Worm (Caenorhabditis elegans) whole organism, young adult: ENCODE results near the gene spig-9.

Experiments
- B0019.2 ChIP-seq: fragments of 200-800 bp; sonication (Bioruptor generic); conservative IDR thresholded peaks from 2 replicates; pipeline ENCODE4 v1.3.6; 2022; ENCODE audit warnings: missing genetic modification reagents, missing genetic modification characterization, missing compliant biosample characterization
- B0035.1 ChIP-seq: sonication (generic microtip); optimal IDR thresholded peaks from 2 replicates; lab custom pipeline; 2016; ENCODE audit warnings: missing genetic modification characterization, mild to moderate bottlenecking, missing compliant biosample characterization, missing genotype, missing genetic modification reagents
- B0336.3 ChIP-seq: fragments of 200-800 bp; sonication (Bioruptor generic); IDR thresholded peaks from 2 replicates; pipeline ENCODE4 v1.3.6; 2022; ENCODE audit warnings: missing genetic modification characterization, missing compliant biosample characterization
- C06A6.2 ChIP-seq: fragments of 200-800 bp; sonication (Bioruptor generic); conservative IDR thresholded peaks from 2 replicates; pipeline ENCODE4 v1.3.6; 2022; ENCODE audit warnings: missing genetic modification characterization, missing compliant biosample characterization
- D2030.7 ChIP-seq: fragments of 200-800 bp; sonication (Bioruptor generic); IDR thresholded peaks from 2 replicates; pipeline ENCODE4 v1.3.6; 2022; ENCODE audit warnings: missing genetic modification reagents, missing genetic modification characterization, missing compliant biosample characterization
- F22D6.2 ChIP-seq: sonication (generic microtip); optimal IDR thresholded peaks from 2 replicates; lab custom pipeline; 2016; ENCODE audit warnings: mild to moderate bottlenecking, missing genetic modification characterization, missing compliant biosample characterization
- F23B12.7 ChIP-seq: sonication (generic microtip); optimal IDR thresholded peaks from 2 replicates; lab custom pipeline; 2017; ENCODE audit warnings: missing genetic modification characterization, mild to moderate bottlenecking, missing compliant biosample characterization, antibody characterized with exemption, moderate library complexity; ENCODE audit not compliant: insufficient read depth
- F52B5.7 ChIP-seq: sonication (generic microtip); optimal IDR thresholded peaks from 2 replicates; lab custom pipeline; 2016; ENCODE audit warnings: mild to moderate bottlenecking, missing genetic modification characterization, missing compliant biosample characterization
- Y53G8AR.9 ChIP-seq: fragments of 200-800 bp; sonication (Bioruptor generic); conservative IDR thresholded peaks from 2 replicates; pipeline ENCODE4 v1.3.6; 2022; ENCODE audit warnings: missing genetic modification reagents, missing genetic modification characterization, missing compliant biosample characterization
- Y56A3A.18 ChIP-seq: fragments of 200-800 bp; sonication (Bioruptor generic); IDR thresholded peaks from 2 replicates; pipeline ENCODE4 v1.3.6; 2022; ENCODE audit warnings: missing genetic modification reagents, missing genetic modification characterization, missing compliant biosample characterization
- Y95B8A.8 ChIP-seq: fragments of 200-800 bp; sonication (Bioruptor generic); IDR thresholded peaks from 2 replicates; pipeline ENCODE4 v1.3.6; 2022; ENCODE audit warnings: missing genetic modification reagents, missing genetic modification characterization, missing compliant biosample characterization
- ZK185.1 ChIP-seq: sonication (generic microtip); optimal IDR thresholded peaks from 2 replicates; lab custom pipeline; 2016; ENCODE audit warnings: mild to moderate bottlenecking, missing genetic modification characterization, missing compliant biosample characterization; ENCODE audit not compliant: poor library complexity, severe bottlenecking
- akir-1 ChIP-seq: fragments of 200-800 bp; sonication (Bioruptor generic); optimal IDR thresholded peaks from 2 replicates; lab custom pipeline; 2018; ENCODE audit warnings: mild to moderate bottlenecking, missing genetic modification characterization, moderate library complexity, missing compliant biosample characterization
- ama-1 ChIP-seq, 3 experiments: fragments of 150-350 bp in 1 of 3; sonication (generic microtip) in 2 of 3; optimal IDR thresholded peaks; 2 replicates each; lab custom pipeline; 2014 to 2018; ENCODE audit warnings: missing biosample characterization in 2 of 3, missing genetic modification characterization in 2 of 3, missing genetic modification reagents in 2 of 3
- aptf-2 ChIP-seq: fragments of 200-800 bp; sonication (Bioruptor generic); conservative IDR thresholded peaks from 2 replicates; pipeline ENCODE4 v1.3.6; 2022; ENCODE audit warnings: missing genetic modification reagents, missing genetic modification characterization, missing compliant biosample characterization
- atf-7 ChIP-seq: sonication (generic microtip); optimal IDR thresholded peaks from 2 replicates; lab custom pipeline; 2017; ENCODE audit warnings: mild to moderate bottlenecking, missing genetic modification characterization, missing compliant biosample characterization
- cebp-1 ChIP-seq, 2 experiments: fragments of 200-800 bp in 1 of 2; sonication (Bioruptor generic) in 1 of 2; sonication (generic microtip) in 1 of 2; IDR thresholded peaks in 1 of 2; optimal IDR thresholded peaks in 1 of 2; 2 replicates each; pipeline versions ENCODE4 v1.3.6 to Lab custom; 2017 to 2022; ENCODE audit warnings: missing compliant biosample characterization in 2 of 2, missing genetic modification characterization in 2 of 2, mild to moderate bottlenecking in 1 of 2, missing genetic modification reagents in 1 of 2, moderate library complexity in 1 of 2
- cebp-2 ChIP-seq: fragments of 200-800 bp; sonication (Bioruptor generic); IDR thresholded peaks from 2 replicates; pipeline ENCODE4 v1.3.6; 2022; ENCODE audit warnings: missing genetic modification characterization, missing compliant biosample characterization
- ceh-58 ChIP-seq: fragments of 200-800 bp; sonication (Bioruptor generic); IDR thresholded peaks from 2 replicates; pipeline ENCODE4 v1.3.6; 2022; ENCODE audit warnings: missing genetic modification characterization, missing compliant biosample characterization
- ceh-79 ChIP-seq: sonication (generic microtip); optimal IDR thresholded peaks from 2 replicates; lab custom pipeline; 2017; ENCODE audit warnings: mild to moderate bottlenecking, missing genetic modification characterization, missing compliant biosample characterization
- ets-4 ChIP-seq: fragments of 200-800 bp; sonication (Bioruptor generic); optimal IDR thresholded peaks from 2 replicates; lab custom pipeline; 2018; ENCODE audit warnings: mild to moderate bottlenecking, missing genetic modification characterization, missing compliant biosample characterization
- hmg-1.2 ChIP-seq: fragments of 200-800 bp; sonication (Bioruptor generic); IDR thresholded peaks from 2 replicates; pipeline ENCODE4 v1.3.6; 2022; ENCODE audit warnings: missing genetic modification reagents, missing genetic modification characterization, missing compliant biosample characterization
- hsf-1 ChIP-seq: fragments of 200-800 bp; sonication (Bioruptor generic); IDR thresholded peaks from 2 replicates; pipeline ENCODE4 v1.3.6; 2022; ENCODE audit warnings: missing genetic modification reagents, missing genetic modification characterization, missing compliant biosample characterization
- let-526 ChIP-seq: fragments of 200-800 bp; sonication (Bioruptor generic); IDR thresholded peaks from 2 replicates; pipeline ENCODE4 v1.3.6; 2022; ENCODE audit warnings: missing genetic modification reagents, missing genetic modification characterization, missing compliant biosample characterization
- lin-26 ChIP-seq: fragments of 200-800 bp; sonication (Bioruptor generic); IDR thresholded peaks from 2 replicates; pipeline ENCODE4 v1.3.6; 2022; ENCODE audit warnings: missing genetic modification reagents, missing genetic modification characterization, missing compliant biosample characterization
- nhr-90 ChIP-seq: sonication (generic microtip); optimal IDR thresholded peaks from 2 replicates; lab custom pipeline; 2016; ENCODE audit warnings: missing genotype, mild to moderate bottlenecking, missing genetic modification characterization, missing compliant biosample characterization
- pbrm-1 ChIP-seq: fragments of 200-800 bp; sonication (Bioruptor generic); IDR thresholded peaks from 2 replicates; pipeline ENCODE4 v1.3.6; 2022; ENCODE audit warnings: missing genetic modification reagents, missing genetic modification characterization, missing compliant biosample characterization
- snpc-1.1 ChIP-seq: sonication (generic microtip); optimal IDR thresholded peaks from 2 replicates; lab custom pipeline; 2017; ENCODE audit warnings: missing genetic modification characterization, mild to moderate bottlenecking, missing compliant biosample characterization, antibody characterized with exemption, moderate library complexity, missing genotype, missing genetic modification reagents; ENCODE audit not compliant: insufficient read depth
- snpc-4 ChIP-seq, 5 experiments: fragments of 150-350 bp in 1 of 5; sonication (generic microtip) in 4 of 5; optimal IDR thresholded peaks; 2 replicates each; lab custom pipeline; 2014 to 2018; ENCODE audit warnings: missing genetic modification characterization in 5 of 5, missing biosample characterization in 3 of 5, antibody characterized with exemption in 2 of 5, mild to moderate bottlenecking in 2 of 5, missing compliant biosample characterization in 2 of 5, missing genotype in 2 of 5, moderate library complexity in 2 of 5, missing genetic modification reagents in 1 of 5
- sptf-2 ChIP-seq: fragments of 200-800 bp; sonication (Bioruptor generic); optimal IDR thresholded peaks from 2 replicates; lab custom pipeline; 2018; ENCODE audit warnings: mild to moderate bottlenecking, missing genetic modification characterization, missing compliant biosample characterization
- tlf-1 ChIP-seq: fragments of 200-800 bp; sonication (Bioruptor generic); optimal IDR thresholded peaks from 2 replicates; lab custom pipeline; 2018; ENCODE audit warnings: mild to moderate bottlenecking, missing genetic modification characterization, missing compliant biosample characterization
- unc-62 ChIP-seq: fragments of 150-350 bp; optimal IDR thresholded peaks from 2 replicates; lab custom pipeline; 2014; ENCODE audit warnings: missing biosample characterization, missing genetic modification reagents, missing genetic modification characterization
- ztf-22 ChIP-seq: fragments of 200-800 bp; sonication (Bioruptor generic); optimal IDR thresholded peaks from 2 replicates; lab custom pipeline; 2018; ENCODE audit warnings: mild to moderate bottlenecking, missing genetic modification characterization, moderate library complexity, missing compliant biosample characterization
- ztf-26 ChIP-seq: sonication (generic microtip); optimal IDR thresholded peaks from 2 replicates; lab custom pipeline; 2017; ENCODE audit warnings: missing genetic modification characterization, missing compliant biosample characterization

The spig-9 gene

DNA sequence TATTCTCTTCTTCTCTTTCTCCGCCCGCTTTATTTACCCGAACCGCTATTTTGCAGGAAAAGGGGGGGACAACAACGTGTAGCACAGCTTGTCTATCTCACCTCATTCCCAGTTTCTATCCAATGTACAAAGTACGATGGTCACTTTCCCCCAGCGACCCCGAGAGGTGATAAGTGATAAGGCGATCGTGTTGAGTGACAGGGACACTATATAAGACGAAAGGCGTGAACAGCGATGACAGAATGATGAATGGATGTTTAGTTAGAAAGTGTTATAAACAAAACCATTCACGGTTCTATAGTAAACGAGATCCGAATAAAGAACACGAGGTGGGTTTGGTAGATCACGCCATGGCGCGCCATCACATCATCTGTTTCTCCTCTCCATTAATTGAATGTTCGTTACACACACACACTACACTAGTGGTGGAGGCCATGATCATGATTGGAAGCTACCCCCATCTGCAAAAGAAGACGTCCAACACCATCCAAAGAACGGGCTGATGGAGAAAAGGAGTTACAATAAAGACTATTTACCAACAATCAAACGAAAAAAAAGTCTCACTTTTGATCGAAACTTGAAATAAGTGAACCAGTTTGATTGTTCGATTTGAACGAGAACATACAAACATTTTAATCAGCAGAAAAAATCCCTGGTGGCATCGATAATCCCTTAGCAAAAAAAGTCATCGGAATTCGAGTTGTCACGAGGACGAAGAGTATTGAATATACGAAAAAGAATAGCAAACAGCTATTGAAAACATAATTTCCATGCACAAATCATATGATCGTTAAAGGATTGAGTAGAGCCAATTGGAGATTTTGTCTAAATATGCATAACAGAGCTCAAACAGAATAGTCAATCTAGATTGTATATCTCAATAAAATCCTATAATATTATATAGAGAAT is 44.9 kb upstream of the spig-9 start (continued):
- TF ChIP-seq B0019.2 (GFP tag; lab: Robert Waterston, UW) (no peak), Y53G8AR.9 (GFP tag; lab: Robert Waterston, UW) (peak; percentile 60; the same call in 1 of the 2 replicates), hmg-1.2 (GFP tag; lab: Robert Waterston, UW) (0 out of 2 replicates have a peak, but pooled peaks have one; percentile 22), lin-26 (GFP tag; lab: Robert Waterston, UW) (peak; percentile 62), let-526 (GFP tag; lab: Robert Waterston, UW) (no peak; the same call in 1 of the 2 replicates), akir-1 (peak; percentile 45), hsf-1 (GFP tag; lab: Robert Waterston, UW) (0 out of 2 replicates have a peak, but pooled peaks have one; percentile 7), snpc-1.1 (tag; lab: Kevin White, UChicago) (no peak), ZK185.1 (tag; lab: Kevin White, UChicago) (peak; percentile 9), D2030.7 (no peak), C06A6.2 (peak; percentile 31; the same call in 1 of the 2 replicates), aptf-2 (no peak), unc-62 (GFP tag; lab: Kevin White, UChicago) (peak; percentile 35), snpc-4 (GFP tag; optimal IDR thresholded peaks at IDR 0.05; lab: Kevin White, UChicago) (no peak), snpc-4 (tag; optimal IDR thresholded peaks at IDR 0.05; lab: Kevin White, UChicago) (peak in 2 of 4 experiments; percentile 25 to 26), ama-1 (optimal IDR thresholded peaks at IDR 0.05; lab: Kevin White, UChicago) (peak; percentile 76), ama-1 (GFP tag; optimal IDR thresholded peaks at IDR 0.05; lab: Kevin White, UChicago) (no peak), cebp-1 (GFP tag; IDR thresholded peaks at IDR 0.05; lab: Robert Waterston, UW) (peak; percentile 33; the same call in 1 of the 2 replicates), cebp-1 (tag; optimal IDR thresholded peaks at IDR 0.05; lab: Kevin White, UChicago) (peak; percentile 43), ztf-22 (peak; percentile 43), atf-7 (tag; lab: Kevin White, UChicago) (peak; percentile 68), ets-4 (GFP tag; lab: Kevin White, UChicago) (peak; percentile 51), B0336.3 (GFP tag; lab: Robert Waterston, UW) (peak; percentile 62; the same call in 1 of the 2 replicates), cebp-2 (no peak), Y56A3A.18 (GFP tag; lab: Robert Waterston, UW) (peak; percentile 70; the same call in 1 of the 2 replicates), F22D6.2 (tag; lab: Kevin White, UChicago) (peak; percentile 56), F52B5.7 (peak; percentile 2), ztf-26 (tag; lab: Kevin White, UChicago) (peak; percentile 84), ceh-58 (GFP tag; lab: Robert Waterston, UW) (no peak), pbrm-1 (GFP tag; lab: Robert Waterston, UW) (0 out of 2 replicates have a peak, but pooled peaks have one; percentile 24), nhr-90 (tag; lab: Kevin White, UChicago) (peak; percentile 82), sptf-2 (GFP tag; lab: Kevin White, UChicago) (no peak), B0035.1 (tag; lab: Kevin White, UChicago) (no peak), ceh-79 (tag; lab: Kevin White, UChicago) (no peak), tlf-1 (GFP tag; lab: Kevin White, UChicago) (peak; percentile 55), F23B12.7 (tag; lab: Kevin White, UChicago) (no peak), Y95B8A.8 (peak; percentile 18; the same call in 1 of the 2 replicates)
